Worm (Caenorhabditis elegans): ENCODE data around the gene F55C5.10.

DNA sequence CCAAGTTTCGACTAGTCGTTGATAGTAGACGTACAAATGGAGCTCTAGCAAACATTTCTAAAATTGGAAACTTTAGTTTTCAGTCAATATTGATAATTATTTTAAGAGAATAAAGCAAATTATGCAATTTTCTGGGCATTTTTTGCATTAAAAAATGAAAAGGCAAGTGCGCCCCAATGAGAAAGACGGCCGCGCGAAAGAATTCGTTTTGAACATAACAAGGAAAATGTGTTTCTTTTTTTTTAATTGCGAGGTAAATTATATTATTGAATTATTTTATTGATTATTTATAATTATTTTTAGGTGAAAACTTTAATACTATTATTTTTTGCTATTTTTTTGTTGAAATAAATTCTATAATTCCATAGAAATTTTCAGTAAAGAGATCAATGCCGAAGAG, 11.8 kb upstream of the F55C5.10 start, which contains the start of the genes tsfm-1 and capg-2:
- no peak for TF ChIP-seq lin-15B (tag; optimal IDR thresholded peaks at IDR 0.05)
- TF ChIP-seq ceh-20 (GFP tag; IDR thresholded peaks at IDR 0.05): no peak
- TF ChIP-seq pha-4 (GFP tag; IDR thresholded peaks at IDR 0.05): no peak
- TF ChIP-seq pha-4 (tag; optimal IDR thresholded peaks at IDR 0.05): no peak
- TF ChIP-seq ama-1 (optimal IDR thresholded peaks at IDR 0.05): no peak
- no peak for TF ChIP-seq ceh-28 (tag; optimal IDR thresholded peaks at IDR 0.05)
- TF ChIP-seq F26F4.8 (GFP tag; conservative IDR thresholded peaks at IDR 0.05): no peak
- no peak for TF ChIP-seq zip-11 (GFP tag; IDR thresholded peaks at IDR 0.05)
- TF ChIP-seq lin-13 (GFP tag; optimal IDR thresholded peaks at IDR 0.05): no peak
- TF ChIP-seq php-3 (GFP tag; IDR thresholded peaks at IDR 0.05): no peak
- no peak for TF ChIP-seq egl-27 (tag; optimal IDR thresholded peaks at IDR 0.05)
